Fruit fly (Drosophila melanogaster) Kc167 (cell line): Measurements from ENCODE around the gene Rnb.

Source experiments
- h ChIP-seq: fragments of >200 bp; optimal IDR thresholded peaks from 3 replicates; lab custom pipeline; 2018; ENCODE audit warnings: missing external identifiers
- ttk ChIP-seq: sonication (Bioruptor generic); optimal IDR thresholded peaks from 2 replicates; lab custom pipeline; 2017; ENCODE audit warnings: missing external identifiers

DNA sequence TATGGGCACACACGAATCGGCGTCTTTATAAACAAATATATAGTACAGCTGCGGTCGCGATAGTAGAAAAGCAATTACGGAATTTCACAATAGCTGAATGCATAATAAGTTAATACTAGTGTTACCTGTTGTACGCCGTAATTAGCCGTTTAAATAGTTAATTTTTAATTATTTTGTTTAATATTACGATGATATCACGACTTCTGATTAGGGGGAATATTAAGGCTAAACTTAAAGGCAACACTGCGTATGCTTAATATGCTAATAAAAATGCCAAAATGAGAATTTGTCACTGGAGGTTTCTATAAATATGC is 20.2 kb downstream of the Rnb start:
- TF ChIP-seq ttk (lab: Kevin White, UChicago) (no peak), h (lab: Kevin White, UChicago) (no peak)
